Worm (Caenorhabditis elegans) whole organism, L1 larva: ENCODE data around the gene chil-26.

Experiments
- C16A3.4 ChIP-seq: fragments of 150-350 bp; optimal IDR thresholded peaks from 2 replicates; lab custom pipeline; 2014; ENCODE audit warnings: missing biosample characterization, missing genetic modification characterization
- C34B4.2 ChIP-seq: sonication (generic microtip); optimal IDR thresholded peaks from 2 replicates; lab custom pipeline; 2017; ENCODE audit warnings: mild to moderate bottlenecking, missing genetic modification characterization, missing compliant biosample characterization
- F16B12.6 ChIP-seq: fragments of 150-350 bp; optimal IDR thresholded peaks from 2 replicates; lab custom pipeline; 2014; ENCODE audit warnings: missing biosample characterization, missing genetic modification characterization
- Y116A8C.19 ChIP-seq: sonication (generic microtip); optimal IDR thresholded peaks from 2 replicates; lab custom pipeline; 2016; ENCODE audit warnings: missing compliant biosample characterization, missing genetic modification characterization, borderline replicate concordance
- alr-1 ChIP-seq: fragments of 200-800 bp; sonication (Bioruptor generic); optimal IDR thresholded peaks from 2 replicates; lab custom pipeline; 2018; ENCODE audit warnings: borderline replicate concordance, mild to moderate bottlenecking, missing genetic modification characterization, missing compliant biosample characterization
- aly-2 ChIP-seq: fragments of 150-350 bp; optimal IDR thresholded peaks from 2 replicates; lab custom pipeline; 2014; ENCODE audit warnings: missing biosample characterization, missing genetic modification characterization
- ceh-63 ChIP-seq: fragments of 200-800 bp; sonication (Bioruptor generic); optimal IDR thresholded peaks from 2 replicates; lab custom pipeline; 2018; ENCODE audit warnings: mild to moderate bottlenecking, missing genetic modification characterization, missing compliant biosample characterization
- ceh-82 ChIP-seq, 3 experiments: fragments of 150-350 bp in 1 of 3; sonication (generic microtip) in 2 of 3; optimal IDR thresholded peaks; 2 replicates each; lab custom pipeline; 2014 to 2017; ENCODE audit warnings: missing biosample characterization in 3 of 3, missing genetic modification characterization in 3 of 3
- ceh-90 ChIP-seq: sonication (generic microtip); optimal IDR thresholded peaks from 2 replicates; lab custom pipeline; 2016; ENCODE audit warnings: missing genetic modification characterization, missing compliant biosample characterization
- dsc-1 ChIP-seq: sonication (generic microtip); optimal IDR thresholded peaks from 2 replicates; lab custom pipeline; 2016; ENCODE audit warnings: mild to moderate bottlenecking, missing genetic modification characterization, missing compliant biosample characterization
- efl-1 ChIP-seq, 4 experiments: fragments of 150-350 bp; optimal IDR thresholded peaks in 3 of 4; peaks in 1 of 4; 1 replicate in 1 of 4; 2 replicates in 3 of 4; lab custom pipeline; 2014; ENCODE audit warnings: missing biosample characterization in 2 of 4, missing genetic modification characterization in 2 of 4, missing genetic modification reagents in 2 of 4
- egl-13 ChIP-seq: sonication (generic microtip); optimal IDR thresholded peaks from 2 replicates; lab custom pipeline; 2016; ENCODE audit warnings: missing genotype, missing genetic modification reagents, missing genetic modification characterization, missing compliant biosample characterization
- egl-27 ChIP-seq, 2 experiments: fragments of 150-350 bp in 1 of 2; sonication (generic microtip); optimal IDR thresholded peaks; 3 replicates each; lab custom pipeline; 2017 to 2018; ENCODE audit warnings: missing biosample characterization in 2 of 2, missing genetic modification characterization in 2 of 2, missing genetic modification reagents in 2 of 2
- elt-3 ChIP-seq, 6 experiments: fragments of 150-350 bp in 1 of 6; sonication (generic microtip); optimal IDR thresholded peaks; 2 replicates each; lab custom pipeline; 2017 to 2018; ENCODE audit warnings: missing biosample characterization in 6 of 6, missing genetic modification characterization in 6 of 6, inconsistent platforms in 1 of 6
- ets-5 ChIP-seq: fragments of 200-800 bp; sonication (Bioruptor generic); IDR thresholded peaks from 2 replicates; pipeline ENCODE4 v1.3.6; 2022; ENCODE audit warnings: missing genetic modification characterization, missing compliant biosample characterization
- fkh-10 ChIP-seq: sonication (generic microtip); optimal IDR thresholded peaks from 2 replicates; lab custom pipeline; 2017; ENCODE audit warnings: missing biosample characterization, missing genetic modification reagents, missing genetic modification characterization
- grh-1 ChIP-seq: fragments of 200-800 bp; sonication (Bioruptor generic); IDR thresholded peaks from 2 replicates; pipeline ENCODE4 v1.3.6; 2022; ENCODE audit warnings: missing genetic modification reagents, missing genetic modification characterization, missing compliant biosample characterization
- hlh-17 ChIP-seq: fragments of 200-800 bp; sonication (Bioruptor generic); optimal IDR thresholded peaks from 2 replicates; lab custom pipeline; 2018; ENCODE audit warnings: missing genetic modification characterization, mild to moderate bottlenecking, missing compliant biosample characterization, moderate library complexity, borderline replicate concordance
- hlh-4 ChIP-seq: sonication (generic microtip); optimal IDR thresholded peaks from 2 replicates; lab custom pipeline; 2016; ENCODE audit warnings: mild to moderate bottlenecking, missing genetic modification characterization, missing compliant biosample characterization
- lin-13 ChIP-seq: fragments of 150-350 bp; optimal IDR thresholded peaks from 2 replicates; lab custom pipeline; 2014; ENCODE audit warnings: missing biosample characterization, missing genetic modification reagents, missing genetic modification characterization
- lin-14 ChIP-seq: fragments of 200-800 bp; sonication (Bioruptor generic); optimal IDR thresholded peaks from 2 replicates; lab custom pipeline; 2018; ENCODE audit warnings: mild to moderate bottlenecking, missing genetic modification characterization, moderate library complexity, missing compliant biosample characterization
- lin-15B ChIP-seq: fragments of 150-350 bp; sonication (generic microtip); optimal IDR thresholded peaks from 3 replicates; lab custom pipeline; 2014; ENCODE audit warnings: missing biosample characterization, missing genetic modification characterization
- lin-39 ChIP-seq: fragments of 150-350 bp; optimal IDR thresholded peaks from 2 replicates; lab custom pipeline; 2014; ENCODE audit warnings: missing biosample characterization, missing genetic modification reagents, missing genetic modification characterization
- lsy-2 ChIP-seq, 2 experiments: fragments of 150-350 bp; optimal IDR thresholded peaks; 2 replicates each; lab custom pipeline; 2014; ENCODE audit warnings: missing biosample characterization in 2 of 2, missing genetic modification characterization in 2 of 2
- mab-9 ChIP-seq: fragments of 200-800 bp; sonication (Bioruptor generic); IDR thresholded peaks from 2 replicates; pipeline ENCODE4 v1.3.6; 2022; ENCODE audit warnings: missing genetic modification reagents, missing genetic modification characterization, missing compliant biosample characterization
- mdl-1 ChIP-seq, 2 experiments: fragments of 150-350 bp; optimal IDR thresholded peaks; 2 replicates each; lab custom pipeline; 2014 to 2017; ENCODE audit warnings: missing biosample characterization in 2 of 2, missing genetic modification characterization in 2 of 2, inconsistent platforms in 1 of 2
- mef-2 ChIP-seq: fragments of 150-350 bp; optimal IDR thresholded peaks from 2 replicates; lab custom pipeline; 2014; ENCODE audit warnings: missing biosample characterization, missing genetic modification characterization
- mep-1 ChIP-seq: fragments of 150-350 bp; optimal IDR thresholded peaks from 2 replicates; lab custom pipeline; 2014; ENCODE audit warnings: missing biosample characterization, missing genetic modification characterization
- nhr-20 ChIP-seq: sonication (generic microtip); optimal IDR thresholded peaks from 2 replicates; lab custom pipeline; 2016; ENCODE audit warnings: mild to moderate bottlenecking, missing genetic modification characterization, missing compliant biosample characterization
- nhr-237 ChIP-seq: fragments of 150-350 bp; optimal IDR thresholded peaks from 2 replicates; lab custom pipeline; 2014; ENCODE audit warnings: missing biosample characterization, missing genetic modification characterization
- nhr-28 ChIP-seq: fragments of 150-350 bp; optimal IDR thresholded peaks from 2 replicates; lab custom pipeline; 2014; ENCODE audit warnings: missing biosample characterization, missing genetic modification characterization
- nhr-47 ChIP-seq: sonication (generic microtip); optimal IDR thresholded peaks from 2 replicates; lab custom pipeline; 2016; ENCODE audit warnings: mild to moderate bottlenecking, missing genetic modification characterization, moderate library complexity, missing compliant biosample characterization
- nhr-71 ChIP-seq: sonication (generic microtip); optimal IDR thresholded peaks from 2 replicates; lab custom pipeline; 2016; ENCODE audit warnings: mild to moderate bottlenecking, missing genetic modification characterization, moderate library complexity, missing compliant biosample characterization
- nhr-77 ChIP-seq: fragments of 150-350 bp; optimal IDR thresholded peaks from 2 replicates; lab custom pipeline; 2014; ENCODE audit warnings: missing biosample characterization, missing genetic modification characterization
- nhr-85 ChIP-seq: sonication (generic microtip); peaks from one replicate; lab custom pipeline; 2016; ENCODE audit warnings: missing genetic modification characterization, inconsistent platforms, missing compliant biosample characterization
- pag-3 ChIP-seq: sonication (generic microtip); optimal IDR thresholded peaks from 2 replicates; lab custom pipeline; 2017; ENCODE audit warnings: missing genetic modification characterization, mild to moderate bottlenecking, missing compliant biosample characterization, antibody characterized with exemption, borderline replicate concordance; ENCODE audit not compliant: insufficient read depth
- pax-3 ChIP-seq: fragments of 200-800 bp; sonication (Bioruptor generic); optimal IDR thresholded peaks from 2 replicates; lab custom pipeline; 2018; ENCODE audit warnings: mild to moderate bottlenecking, missing genetic modification characterization, moderate library complexity, missing compliant biosample characterization
- pqm-1 ChIP-seq: sonication (generic microtip); optimal IDR thresholded peaks from 3 replicates; lab custom pipeline; 2017; ENCODE audit warnings: missing biosample characterization, missing genetic modification characterization
- rnt-1 ChIP-seq: sonication (generic microtip); optimal IDR thresholded peaks from 2 replicates; lab custom pipeline; 2016; ENCODE audit warnings: mild to moderate bottlenecking, missing genetic modification characterization, moderate library complexity, missing compliant biosample characterization
- snpc-4 ChIP-seq: fragments of 150-350 bp; optimal IDR thresholded peaks from 2 replicates; lab custom pipeline; 2014; ENCODE audit warnings: missing biosample characterization, missing genetic modification characterization
- sptf-1 ChIP-seq: fragments of 150-350 bp; optimal IDR thresholded peaks from 2 replicates; lab custom pipeline; 2014; ENCODE audit warnings: missing biosample characterization, missing genetic modification characterization
- sup-37 ChIP-seq: fragments of 200-800 bp; sonication (Bioruptor generic); optimal IDR thresholded peaks from 2 replicates; lab custom pipeline; 2018; ENCODE audit warnings: mild to moderate bottlenecking, missing genetic modification characterization, missing compliant biosample characterization
- swsn-7 ChIP-seq: sonication (generic microtip); optimal IDR thresholded peaks from 2 replicates; lab custom pipeline; 2016; ENCODE audit warnings: missing genetic modification characterization, missing compliant biosample characterization
- tbx-2 ChIP-seq: sonication (generic microtip); optimal IDR thresholded peaks from 2 replicates; lab custom pipeline; 2016; ENCODE audit warnings: missing genetic modification characterization, missing compliant biosample characterization
- xbp-1 ChIP-seq: sonication (generic microtip); optimal IDR thresholded peaks from 2 replicates; lab custom pipeline; 2016; ENCODE audit warnings: missing genetic modification characterization, missing compliant biosample characterization
- zip-4 ChIP-seq: fragments of 200-800 bp; sonication (Bioruptor generic); optimal IDR thresholded peaks from 2 replicates; lab custom pipeline; 2018; ENCODE audit warnings: mild to moderate bottlenecking, missing genetic modification characterization, moderate library complexity, missing compliant biosample characterization

Gene chil-26

ce11 chrII:9487337-9487950 lies 12.6 kb downstream of the chil-26 start, which contains the start of gene T19H5.4 (continued):
- TF ChIP-seq pax-3 (no peak), xbp-1 (tag; lab: Kevin White, UChicago) (peak; percentile 18), sptf-1 (tag; lab: Kevin White, UChicago) (no peak), C16A3.4 (tag; lab: Kevin White, UChicago) (peak; percentile 37), snpc-4 (tag; lab: Kevin White, UChicago) (no peak), pqm-1 (tag; lab: Kevin White, UChicago) (no peak), mep-1 (no peak), lsy-2 (tag; optimal IDR thresholded peaks at IDR 0.05; lab: Kevin White, UChicago) (peak; percentile 11 to 32), ets-5 (no peak), egl-13 (tag; lab: Kevin White, UChicago) (no peak), nhr-47 (tag; lab: Kevin White, UChicago) (peak; percentile 44), egl-27 (tag; optimal IDR thresholded peaks at IDR 0.05; lab: Kevin White, UChicago) (peak in 1 of 2 experiments; percentile 20), nhr-20 (tag; lab: Kevin White, UChicago) (peak; percentile 85), efl-1 (optimal IDR thresholded peaks at IDR 0.05; lab: Kevin White, UChicago) (peak; percentile 8 to 11), efl-1 (GFP tag; optimal IDR thresholded peaks at IDR 0.05 in 1 of 2; lab: Kevin White, UChicago) (peak in 1 of 2 experiments; percentile 90), nhr-237 (tag; lab: Kevin White, UChicago) (no peak), ceh-90 (tag; lab: Kevin White, UChicago) (no peak), grh-1 (GFP tag; lab: Robert Waterston, UW) (peak; percentile 40; the same call in 1 of the 2 replicates), sup-37 (GFP tag; lab: Kevin White, UChicago) (no peak), nhr-85 (tag; lab: Kevin White, UChicago) (peak; percentile 94), elt-3 (tag; optimal IDR thresholded peaks at IDR 0.05; lab: Kevin White, UChicago) (peak in 4 of 6 experiments; percentile 45 to 68 (median 60)), lin-13 (GFP tag; lab: Kevin White, UChicago) (peak; percentile 44), ceh-63 (GFP tag; lab: Kevin White, UChicago) (no peak), lin-15B (tag; lab: Kevin White, UChicago) (no peak), hlh-17 (GFP tag; lab: Kevin White, UChicago) (no peak), aly-2 (no peak), F16B12.6 (tag; lab: Kevin White, UChicago) (no peak), fkh-10 (GFP tag; lab: Kevin White, UChicago) (no peak), mab-9 (GFP tag; lab: Robert Waterston, UW) (no peak), mef-2 (tag; lab: Kevin White, UChicago) (no peak), ceh-82 (tag; optimal IDR thresholded peaks at IDR 0.05; lab: Kevin White, UChicago) (peak; percentile 3 to 16 (median 12)), pag-3 (tag; lab: Kevin White, UChicago) (no peak), nhr-71 (tag; lab: Kevin White, UChicago) (peak; percentile 81), hlh-4 (tag; lab: Kevin White, UChicago) (no peak), rnt-1 (tag; lab: Kevin White, UChicago) (peak; percentile 38), tbx-2 (tag; lab: Kevin White, UChicago) (peak; percentile 76), dsc-1 (tag; lab: Kevin White, UChicago) (no peak), lin-39 (no peak), swsn-7 (tag; lab: Kevin White, UChicago) (peak; percentile 26), mdl-1 (tag; optimal IDR thresholded peaks at IDR 0.05; lab: Kevin White, UChicago) (peak in 1 of 2 experiments; percentile 73), nhr-77 (tag; lab: Kevin White, UChicago) (no peak), alr-1 (tag; lab: Kevin White, UChicago) (no peak), Y116A8C.19 (no peak), zip-4 (GFP tag; lab: Kevin White, UChicago) (no peak), lin-14 (GFP tag; lab: Kevin White, UChicago) (peak; percentile 90), C34B4.2 (no peak), nhr-28 (tag; lab: Kevin White, UChicago) (no peak)
